Worm (Caenorhabditis elegans) whole organism, late embryonic: Measurements from ENCODE around the gene R07B7.8.

Experiments
- ama-1 ChIP-seq: fragments of 150-350 bp; optimal IDR thresholded peaks from 2 replicates; lab custom pipeline; 2014
- fkh-10 ChIP-seq: fragments of 150-350 bp; optimal IDR thresholded peaks from 2 replicates; lab custom pipeline; 2014; ENCODE audit warnings: missing biosample characterization, missing genetic modification reagents, missing genetic modification characterization

ce11 chrV:12114693-12115092 lies 30.6 kb upstream of the R07B7.8 start, which contains the start of gene spin-1:
- TF ChIP-seq ama-1 (lab: Kevin White, UChicago) (no peak), fkh-10 (GFP tag; lab: Kevin White, UChicago) (no peak)
